Worm (Caenorhabditis elegans): ENCODE data around the gene C06E1.9.

The C06E1.9 gene

DNA sequence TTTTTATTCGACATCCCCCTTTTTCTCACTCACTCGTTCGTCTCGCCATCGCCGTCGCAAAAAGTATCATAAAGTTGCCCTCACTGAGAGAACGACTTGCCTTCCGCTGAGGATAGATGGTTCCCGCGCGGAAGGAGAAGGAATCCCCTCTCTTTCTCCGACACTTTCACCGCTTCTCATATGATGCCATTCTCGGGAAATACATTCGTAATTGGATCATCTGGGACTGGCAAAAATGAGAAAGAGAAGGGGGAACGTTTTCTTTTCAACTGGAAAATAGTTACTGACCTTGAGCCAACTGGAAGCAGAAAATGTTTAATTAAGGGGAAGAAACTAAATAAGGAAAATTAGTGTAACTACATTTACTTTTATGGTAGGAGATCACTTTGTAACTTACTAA lies 37.7 kb downstream of the C06E1.9 start:
- no peak for TF ChIP-seq lin-32 (GFP tag; optimal IDR thresholded peaks at IDR 0.05)
- TF ChIP-seq ces-1 (GFP tag; optimal IDR thresholded peaks at IDR 0.05) = peak; percentile 53
- peak; percentile 65 for TF ChIP-seq blmp-1 (tag; optimal IDR thresholded peaks at IDR 0.05)
- no peak for TF ChIP-seq bed-3 (GFP tag; optimal IDR thresholded peaks at IDR 0.05)

- no peak for TF ChIP-seq elt-1 (tag; optimal IDR thresholded peaks at IDR 0.05; ENCODE audit: borderline replicate concordance, insufficient read depth)
- TF ChIP-seq ceh-39 (tag; optimal IDR thresholded peaks at IDR 0.05) = no peak
- no peak for TF ChIP-seq drap-1 (GFP tag; optimal IDR thresholded peaks at IDR 0.05)
- no peak for TF ChIP-seq nhr-76 (tag; optimal IDR thresholded peaks at IDR 0.05)
- TF ChIP-seq sem-2 (GFP tag; optimal IDR thresholded peaks at IDR 0.05) = no peak
- TF ChIP-seq mab-5 (tag; optimal IDR thresholded peaks at IDR 0.05) = no peak
- no peak for TF ChIP-seq ceh-43 (GFP tag; optimal IDR thresholded peaks at IDR 0.05)
- no peak for TF ChIP-seq tbx-8 (GFP tag; optimal IDR thresholded peaks at IDR 0.05)
- no peak for TF ChIP-seq mep-1 (tag; optimal IDR thresholded peaks at IDR 0.05)
- no peak for TF ChIP-seq cnd-1 (tag; optimal IDR thresholded peaks at IDR 0.05)
- no peak for TF ChIP-seq unc-120 (tag; optimal IDR thresholded peaks at IDR 0.05; ENCODE audit: poor library complexity, severe bottlenecking)
Measured at ce11 chrIII:8570289-8570688, 39.3 kb downstream of the C06E1.9 start.

DNA sequence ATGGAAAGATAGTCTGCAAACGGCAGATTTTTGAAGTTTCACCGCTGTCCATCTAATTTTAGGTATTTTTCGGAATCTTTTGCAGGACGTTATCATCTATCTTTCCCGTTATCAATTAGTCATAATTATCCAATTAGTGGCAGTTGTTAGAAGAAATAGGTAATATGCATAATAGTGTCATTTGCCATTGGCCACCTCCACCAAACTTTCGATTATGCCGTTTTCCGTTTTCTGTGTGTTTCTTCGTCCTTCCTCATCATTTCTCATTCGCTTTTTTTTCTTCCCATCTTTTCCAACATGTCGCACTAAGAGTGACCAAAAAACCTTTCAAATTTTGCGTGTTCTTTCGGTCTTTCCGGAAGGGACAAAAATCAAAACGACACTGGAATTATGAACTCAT lies 45.2 kb downstream of the C06E1.9 start:
- no peak for TF ChIP-seq sptf-1 (tag; optimal IDR thresholded peaks at IDR 0.05)
- no peak for TF ChIP-seq ces-1 (GFP tag; optimal IDR thresholded peaks at IDR 0.05)
- no peak for TF ChIP-seq bed-3 (GFP tag; optimal IDR thresholded peaks at IDR 0.05)
- no peak for TF ChIP-seq nhr-76 (tag; optimal IDR thresholded peaks at IDR 0.05)
- TF ChIP-seq M03D4.4 (tag; optimal IDR thresholded peaks at IDR 0.05) = no peak
- TF ChIP-seq ztf-11 (tag; optimal IDR thresholded peaks at IDR 0.05) = no peak
- TF ChIP-seq flh-1 (GFP tag; optimal IDR thresholded peaks at IDR 0.05) = no peak
- TF ChIP-seq ceh-39 (tag; optimal IDR thresholded peaks at IDR 0.05) = no peak
- TF ChIP-seq nhr-237 (tag; optimal IDR thresholded peaks at IDR 0.05) = no peak

DNA sequence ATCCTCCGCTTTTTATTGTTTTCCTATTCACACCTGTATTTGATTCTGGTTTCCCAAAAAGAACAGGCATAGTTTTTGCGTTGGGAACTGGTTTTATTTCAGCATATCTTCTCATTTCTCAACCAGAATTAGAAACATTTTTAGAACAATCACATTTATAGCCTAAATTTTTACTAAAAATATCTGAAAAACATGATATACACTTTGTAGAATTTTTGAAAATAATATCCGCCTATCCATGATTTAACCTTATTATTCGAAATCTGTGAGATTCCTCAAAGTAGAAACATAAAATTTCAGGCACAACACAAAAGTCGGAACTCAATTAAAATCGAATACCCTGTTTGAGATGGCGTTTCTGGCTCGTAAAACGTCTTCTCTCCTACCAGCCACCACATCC lies 48.7 kb downstream of the C06E1.9 start, which contains the start of gene acdh-6:
Gene acdh-6 (plus strand): TSS at position 301 of the 400 bp plus-strand sequence.
- TF ChIP-seq ceh-43 (GFP tag; optimal IDR thresholded peaks at IDR 0.05) (no peak), lin-32 (GFP tag; optimal IDR thresholded peaks at IDR 0.05) (no peak), unc-39 (tag; optimal IDR thresholded peaks at IDR 0.05) (no peak), ces-1 (GFP tag; optimal IDR thresholded peaks at IDR 0.05) (no peak), ztf-11 (tag; optimal IDR thresholded peaks at IDR 0.05) (no peak), unc-120 (tag; optimal IDR thresholded peaks at IDR 0.05; ENCODE audit: poor library complexity, severe bottlenecking) (no peak), ceh-83 (GFP tag; optimal IDR thresholded peaks at IDR 0.05) (no peak), nhr-237 (tag; optimal IDR thresholded peaks at IDR 0.05) (no peak), zip-8 (tag; optimal IDR thresholded peaks at IDR 0.05) (no peak), hlh-1 (tag; optimal IDR thresholded peaks at IDR 0.05) (no peak)

- TF ChIP-seq ztf-11 (tag; optimal IDR thresholded peaks at IDR 0.05) (no peak), zip-8 (tag; optimal IDR thresholded peaks at IDR 0.05) (peak; percentile 99)
Measured at ce11 chrIII:8560398-8560797, 49.2 kb downstream of the C06E1.9 start.

- TF ChIP-seq hlh-1 (tag; optimal IDR thresholded peaks at IDR 0.05) (peak; percentile 98), ces-1 (GFP tag; optimal IDR thresholded peaks at IDR 0.05) (peak; percentile 47), unc-39 (tag; optimal IDR thresholded peaks at IDR 0.05) (no peak), unc-120 (tag; optimal IDR thresholded peaks at IDR 0.05; ENCODE audit: poor library complexity, severe bottlenecking) (peak; percentile 17), M03D4.4 (tag; optimal IDR thresholded peaks at IDR 0.05) (peak; percentile 25), ham-2 (GFP tag; optimal IDR thresholded peaks at IDR 0.05) (no peak), unc-62 (GFP tag; optimal IDR thresholded peaks at IDR 0.05) (peak; percentile 97), mep-1 (tag; optimal IDR thresholded peaks at IDR 0.05) (peak; percentile 12)
Measured at ce11 chrIII:8556836-8557385, 52.7 kb downstream of the C06E1.9 start, which contains the start of gene C02D5.2. Gene C02D5.2, plus strand, starts transcription at chrIII:8557335.

All from whole organism, mixed stage, embryonic.